Worm (Caenorhabditis elegans) whole organism, L4 larva: ENCODE results near the gene clec-41.

Source experiments
- ceh-28 ChIP-seq: fragments of 150-350 bp; optimal IDR thresholded peaks from 2 replicates; lab custom pipeline; 2014; ENCODE audit warnings: missing biosample characterization, missing genetic modification reagents, missing genetic modification characterization
- ceh-44 ChIP-seq: fragments of 200-800 bp; sonication (Bioruptor generic); IDR thresholded peaks from 2 replicates; pipeline ENCODE4 v1.3.6; 2022; ENCODE audit warnings: missing genetic modification reagents, missing genetic modification characterization, missing compliant biosample characterization
- ces-1 ChIP-seq: fragments of 150-350 bp; sonication (generic microtip); optimal IDR thresholded peaks from 4 replicates; lab custom pipeline; 2014; ENCODE audit warnings: missing biosample characterization, missing genetic modification reagents, missing genetic modification characterization
- hlh-30 ChIP-seq: sonication (generic microtip); optimal IDR thresholded peaks from 2 replicates; lab custom pipeline; 2017; ENCODE audit warnings: antibody characterized with exemption, mild to moderate bottlenecking, missing genetic modification characterization, missing compliant biosample characterization; ENCODE audit not compliant: insufficient read depth
- jun-1 ChIP-seq: fragments of 150-350 bp; optimal IDR thresholded peaks from 2 replicates; lab custom pipeline; 2014; ENCODE audit warnings: missing biosample characterization, missing genetic modification reagents, missing genetic modification characterization
- lsy-2 ChIP-seq, 2 experiments: fragments of 150-350 bp in 1 of 2; sonication (generic microtip) in 1 of 2; optimal IDR thresholded peaks; 2 replicates each; lab custom pipeline; 2014 to 2017; ENCODE audit warnings: missing biosample characterization in 2 of 2, missing genetic modification characterization in 2 of 2
- madf-9 ChIP-seq: fragments of 200-800 bp; sonication (Bioruptor generic); conservative IDR thresholded peaks from 2 replicates; pipeline ENCODE4 v1.3.6; 2022; ENCODE audit warnings: missing genetic modification reagents, missing genetic modification characterization, missing compliant biosample characterization
- nhr-237 ChIP-seq: sonication (generic microtip); optimal IDR thresholded peaks from 2 replicates; lab custom pipeline; 2017; ENCODE audit warnings: missing biosample characterization, missing genetic modification characterization
- pha-4 ChIP-seq, 2 experiments: fragments of 150-350 bp in 1 of 2; fragments of 200-800 bp in 1 of 2; sonication (Bioruptor generic) in 1 of 2; IDR thresholded peaks in 1 of 2; optimal IDR thresholded peaks in 1 of 2; 2 replicates each; pipeline versions ENCODE4 v1.3.6 to Lab custom; 2014 to 2022; ENCODE audit warnings: missing genetic modification characterization in 2 of 2, missing genetic modification reagents in 2 of 2, missing biosample characterization in 1 of 2, missing compliant biosample characterization in 1 of 2
- unc-62 ChIP-seq, 3 experiments: fragments of 150-350 bp in 1 of 3; sonication (generic microtip); optimal IDR thresholded peaks in 2 of 3; peaks in 1 of 3; 1 replicate in 1 of 3; 2 replicates in 2 of 3; lab custom pipeline; 2014 to 2017; ENCODE audit warnings: missing biosample characterization in 3 of 3, missing genetic modification characterization in 3 of 3, missing genetic modification reagents in 3 of 3, missing genotype in 1 of 3
- zag-1 ChIP-seq: fragments of 150-350 bp; optimal IDR thresholded peaks from 2 replicates; lab custom pipeline; 2014; ENCODE audit warnings: missing biosample characterization, missing genetic modification characterization

- TF ChIP-seq madf-9, result no peak
- TF ChIP-seq unc-62 (GFP tag; optimal IDR thresholded peaks at IDR 0.05 in 1 of 2; lab: Kevin White, UChicago), result no peak
- no peak for TF ChIP-seq unc-62 (tag; optimal IDR thresholded peaks at IDR 0.05; lab: Kevin White, UChicago)
- no peak for TF ChIP-seq hlh-30 (tag; lab: Kevin White, UChicago)
- no peak for TF ChIP-seq ceh-28 (tag; lab: Kevin White, UChicago)
- TF ChIP-seq jun-1 (tag; lab: Kevin White, UChicago), result no peak
- TF ChIP-seq nhr-237 (tag; lab: Kevin White, UChicago), result no peak
- no peak for TF ChIP-seq ceh-44 (GFP tag; lab: Robert Waterston, UW)
- no peak for TF ChIP-seq ces-1 (GFP tag; lab: Kevin White, UChicago)
- TF ChIP-seq pha-4 (GFP tag; IDR thresholded peaks at IDR 0.05; lab: Robert Waterston, UW), result no peak
- TF ChIP-seq pha-4 (tag; optimal IDR thresholded peaks at IDR 0.05; lab: Kevin White, UChicago), result no peak
- no peak for TF ChIP-seq lsy-2 (tag; optimal IDR thresholded peaks at IDR 0.05; lab: Kevin White, UChicago)
- TF ChIP-seq zag-1 (tag; lab: Kevin White, UChicago), result no peak
These were observed 46.2 kb upstream of the clec-41 start, which contains the start of gene T09E8.4 for ce11 chrV:13184137-13184536.
